Worm (Caenorhabditis elegans): ENCODE results near the gene mif-1.

The mif-1 gene

ce11 chrIII:11853533-11853932 is 5.6 kb downstream of the mif-1 start:
- TF ChIP-seq lin-32 (GFP tag; optimal IDR thresholded peaks at IDR 0.05) (no peak), drap-1 (GFP tag; optimal IDR thresholded peaks at IDR 0.05) (no peak), ceh-43 (GFP tag; optimal IDR thresholded peaks at IDR 0.05) (no peak), blmp-1 (tag; optimal IDR thresholded peaks at IDR 0.05) (no peak), pha-4 (tag; optimal IDR thresholded peaks at IDR 0.05) (no peak), mab-5 (tag; optimal IDR thresholded peaks at IDR 0.05) (no peak), unc-39 (tag; optimal IDR thresholded peaks at IDR 0.05) (no peak), nhr-237 (tag; optimal IDR thresholded peaks at IDR 0.05) (no peak)

ce11 chrIII:11856852-11857251 is 8.9 kb downstream of the mif-1 start:
- TF ChIP-seq nhr-28 (tag; optimal IDR thresholded peaks at IDR 0.05) (no peak), unc-39 (tag; optimal IDR thresholded peaks at IDR 0.05) (no peak), drap-1 (GFP tag; optimal IDR thresholded peaks at IDR 0.05) (no peak), blmp-1 (tag; optimal IDR thresholded peaks at IDR 0.05) (no peak), mls-2 (tag; optimal IDR thresholded peaks at IDR 0.05) (no peak), zip-8 (tag; optimal IDR thresholded peaks at IDR 0.05) (no peak), hlh-1 (tag; optimal IDR thresholded peaks at IDR 0.05) (no peak), tbx-8 (GFP tag; optimal IDR thresholded peaks at IDR 0.05) (no peak), unc-120 (tag; optimal IDR thresholded peaks at IDR 0.05; ENCODE audit: poor library complexity, severe bottlenecking) (no peak), elt-3 (tag; optimal IDR thresholded peaks at IDR 0.05) (no peak)

DNA sequence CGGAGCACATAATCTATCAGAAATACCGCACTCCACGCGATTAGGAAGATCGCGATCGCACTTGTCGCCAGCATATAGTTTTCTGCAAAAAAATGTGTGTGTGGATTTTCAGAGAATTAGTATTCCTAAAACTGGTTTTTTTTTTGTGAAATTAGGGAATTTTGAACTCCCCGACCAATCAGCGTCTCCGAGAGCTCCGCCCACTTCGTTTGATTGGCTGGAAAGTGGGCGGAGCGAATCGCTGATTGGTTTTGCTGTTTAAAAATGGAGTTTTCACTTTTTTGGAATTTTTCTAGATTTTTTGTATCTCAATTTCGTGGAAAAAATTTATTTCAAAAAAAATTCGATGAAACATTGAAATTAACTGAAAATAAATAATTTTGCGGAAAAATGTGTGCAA is 13.2 kb downstream of the mif-1 start:
- no peak for TF ChIP-seq flh-1 (GFP tag; optimal IDR thresholded peaks at IDR 0.05)
- TF ChIP-seq drap-1 (GFP tag; optimal IDR thresholded peaks at IDR 0.05) = no peak
- no peak for TF ChIP-seq lin-13 (tag; optimal IDR thresholded peaks at IDR 0.05)
- TF ChIP-seq mls-2 (tag; optimal IDR thresholded peaks at IDR 0.05) = no peak
- TF ChIP-seq tbx-8 (GFP tag; optimal IDR thresholded peaks at IDR 0.05) = no peak
- TF ChIP-seq unc-39 (tag; optimal IDR thresholded peaks at IDR 0.05) = no peak
- TF ChIP-seq sem-2 (GFP tag; optimal IDR thresholded peaks at IDR 0.05) = no peak
- TF ChIP-seq nhr-2 (tag; optimal IDR thresholded peaks at IDR 0.05) = no peak
- TF ChIP-seq nhr-12 (tag; optimal IDR thresholded peaks at IDR 0.05) = no peak
- no peak for TF ChIP-seq lsy-2 (tag; optimal IDR thresholded peaks at IDR 0.05)
- TF ChIP-seq sptf-1 (tag; optimal IDR thresholded peaks at IDR 0.05) = no peak
- TF ChIP-seq pha-4 (tag; optimal IDR thresholded peaks at IDR 0.05) = no peak
- TF ChIP-seq ceh-83 (GFP tag; optimal IDR thresholded peaks at IDR 0.05) = no peak
- no peak for TF ChIP-seq unc-120 (tag; optimal IDR thresholded peaks at IDR 0.05; ENCODE audit: poor library complexity, severe bottlenecking)

DNA sequence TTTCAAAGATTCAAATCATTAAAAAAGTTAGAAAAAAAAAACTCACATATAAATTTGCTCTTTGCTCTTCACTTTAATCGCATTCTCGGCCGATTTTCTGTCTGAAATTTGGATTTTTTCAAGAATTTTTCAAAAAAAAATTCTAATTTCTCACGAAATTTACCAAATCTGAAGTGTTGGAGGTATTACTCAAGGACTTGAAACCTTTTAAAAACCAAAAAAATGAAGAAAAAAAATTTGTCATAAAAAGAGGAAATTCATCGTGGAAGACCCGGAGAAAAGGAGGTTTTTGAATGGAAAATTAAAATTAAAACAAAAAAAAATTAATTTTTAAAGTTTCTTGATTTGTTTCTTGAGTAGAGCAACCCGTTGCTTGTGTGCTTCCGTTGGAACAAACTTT is 14.2 kb downstream of the mif-1 start, which contains the start of gene Y56A3A.2:
TSS of gene Y56A3A.2 (minus strand) at position 101 of the 400 bp plus-strand sequence.
- TF ChIP-seq lsy-2 (tag; optimal IDR thresholded peaks at IDR 0.05) (no peak), M03D4.4 (tag; optimal IDR thresholded peaks at IDR 0.05) (no peak), blmp-1 (tag; optimal IDR thresholded peaks at IDR 0.05) (no peak), ztf-11 (tag; optimal IDR thresholded peaks at IDR 0.05) (no peak), ces-1 (GFP tag; optimal IDR thresholded peaks at IDR 0.05) (no peak), flh-1 (GFP tag; optimal IDR thresholded peaks at IDR 0.05) (no peak), elt-1 (tag; optimal IDR thresholded peaks at IDR 0.05; ENCODE audit: borderline replicate concordance, insufficient read depth) (no peak), tbx-8 (GFP tag; optimal IDR thresholded peaks at IDR 0.05) (no peak), drap-1 (GFP tag; optimal IDR thresholded peaks at IDR 0.05) (no peak), nhr-28 (tag; optimal IDR thresholded peaks at IDR 0.05) (no peak)

DNA sequence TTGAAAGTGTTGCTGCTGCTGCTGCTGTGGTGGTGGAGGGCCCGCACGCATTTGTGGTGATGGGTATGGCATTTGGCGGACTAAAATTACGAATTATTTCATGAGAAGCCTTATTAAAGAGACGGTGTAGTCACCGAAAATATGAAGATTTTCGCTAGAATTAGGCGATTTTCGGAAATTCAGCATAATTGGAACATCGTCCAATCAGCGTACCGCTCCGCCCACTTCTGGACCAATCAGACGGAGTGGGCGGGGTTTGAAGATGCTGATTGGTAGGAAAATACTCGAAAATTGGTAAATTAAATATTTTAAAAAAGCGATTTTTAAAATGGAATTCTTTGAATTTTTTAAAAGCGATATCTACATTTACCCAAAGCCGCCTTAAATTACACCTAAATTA is 18.2 kb downstream of the mif-1 start:
- TF ChIP-seq mab-5 (tag; optimal IDR thresholded peaks at IDR 0.05) (no peak), snpc-4 (tag; optimal IDR thresholded peaks at IDR 0.05) (no peak), ceh-39 (tag; optimal IDR thresholded peaks at IDR 0.05) (no peak), mls-2 (tag; optimal IDR thresholded peaks at IDR 0.05) (no peak), unc-39 (tag; optimal IDR thresholded peaks at IDR 0.05) (no peak), nhr-12 (tag; optimal IDR thresholded peaks at IDR 0.05) (no peak), nhr-28 (tag; optimal IDR thresholded peaks at IDR 0.05) (no peak), M03D4.4 (tag; optimal IDR thresholded peaks at IDR 0.05) (no peak), drap-1 (GFP tag; optimal IDR thresholded peaks at IDR 0.05) (no peak), lin-32 (GFP tag; optimal IDR thresholded peaks at IDR 0.05) (no peak), ceh-43 (GFP tag; optimal IDR thresholded peaks at IDR 0.05) (no peak), hlh-1 (tag; optimal IDR thresholded peaks at IDR 0.05) (no peak), lsy-2 (tag; optimal IDR thresholded peaks at IDR 0.05) (no peak), flh-1 (GFP tag; optimal IDR thresholded peaks at IDR 0.05) (no peak), unc-62 (GFP tag; optimal IDR thresholded peaks at IDR 0.05) (no peak), blmp-1 (tag; optimal IDR thresholded peaks at IDR 0.05) (no peak), elt-3 (tag; optimal IDR thresholded peaks at IDR 0.05) (no peak), ces-1 (GFP tag; optimal IDR thresholded peaks at IDR 0.05) (no peak)

All from whole organism, mixed stage, embryonic.